Worm (Caenorhabditis elegans) whole organism, young adult: ENCODE measurements around the gene daao-1.

Experiments used
- B0019.2 ChIP-seq: fragments of 200-800 bp; sonication (Bioruptor generic); conservative IDR thresholded peaks from 2 replicates; pipeline ENCODE4 v1.3.6; 2022; ENCODE audit warnings: missing genetic modification reagents, missing genetic modification characterization, missing compliant biosample characterization
- D2030.7 ChIP-seq: fragments of 200-800 bp; sonication (Bioruptor generic); IDR thresholded peaks from 2 replicates; pipeline ENCODE4 v1.3.6; 2022; ENCODE audit warnings: missing genetic modification reagents, missing genetic modification characterization, missing compliant biosample characterization
- ZK185.1 ChIP-seq: sonication (generic microtip); optimal IDR thresholded peaks from 2 replicates; lab custom pipeline; 2016; ENCODE audit warnings: mild to moderate bottlenecking, missing genetic modification characterization, missing compliant biosample characterization; ENCODE audit not compliant: poor library complexity, severe bottlenecking
- athp-1 ChIP-seq: sonication (generic microtip); optimal IDR thresholded peaks from 2 replicates; lab custom pipeline; 2017; ENCODE audit warnings: mild to moderate bottlenecking, missing genetic modification characterization, missing compliant biosample characterization
- attf-3 ChIP-seq: fragments of 200-800 bp; sonication (Bioruptor generic); conservative IDR thresholded peaks from 2 replicates; pipeline ENCODE4 v1.3.6; 2022; ENCODE audit warnings: missing genetic modification reagents, missing genetic modification characterization, missing compliant biosample characterization
- egl-44 ChIP-seq: fragments of 200-800 bp; sonication (Bioruptor generic); IDR thresholded peaks from 2 replicates; pipeline ENCODE4 v1.3.6; 2022; ENCODE audit warnings: missing genetic modification reagents, missing genetic modification characterization, missing compliant biosample characterization
- lsl-1 ChIP-seq: fragments of 200-800 bp; sonication (Bioruptor generic); optimal IDR thresholded peaks from 2 replicates; lab custom pipeline; 2018; ENCODE audit warnings: mild to moderate bottlenecking, missing genetic modification characterization, moderate library complexity, missing compliant biosample characterization
- unc-62 ChIP-seq: fragments of 150-350 bp; optimal IDR thresholded peaks from 2 replicates; lab custom pipeline; 2014; ENCODE audit warnings: missing biosample characterization, missing genetic modification reagents, missing genetic modification characterization
- ztf-26 ChIP-seq: sonication (generic microtip); optimal IDR thresholded peaks from 2 replicates; lab custom pipeline; 2017; ENCODE audit warnings: missing genetic modification characterization, missing compliant biosample characterization
- ztf-3 ChIP-seq: fragments of 200-800 bp; sonication (Bioruptor generic); optimal IDR thresholded peaks from 2 replicates; lab custom pipeline; 2018; ENCODE audit warnings: mild to moderate bottlenecking, missing genetic modification characterization, missing compliant biosample characterization

The daao-1 gene

ce11 chrIV:2666586-2667100, 52.6 kb downstream of the daao-1 start, which contains the start of gene Y69A2AR.1:
Y69A2AR.1 (plus strand) TSS chrIV:2667050.
- no peak for TF ChIP-seq egl-44 (GFP tag; lab: Robert Waterston, UW)
- TF ChIP-seq lsl-1 (GFP tag; lab: Kevin White, UChicago) = peak; percentile 44
- 0 out of 2 replicates have a peak, but pooled peaks have one; percentile 13 for TF ChIP-seq D2030.7 (GFP tag; lab: Robert Waterston, UW)
- no peak for TF ChIP-seq B0019.2 (GFP tag; lab: Robert Waterston, UW)
- no peak for TF ChIP-seq unc-62 (GFP tag; lab: Kevin White, UChicago)
- TF ChIP-seq ztf-26 = no peak
- TF ChIP-seq athp-1 (tag; lab: Kevin White, UChicago) = no peak
- TF ChIP-seq ZK185.1 (tag; lab: Kevin White, UChicago) = no peak
- no peak for TF ChIP-seq ztf-3 (GFP tag; lab: Kevin White, UChicago)
- 0 out of 2 replicates have a peak, but pooled peaks have one; percentile 24 for TF ChIP-seq attf-3
